Fruit fly (Drosophila melanogaster) whole organism, embryonic: ENCODE data around the gene CG9674.

Experiments
- Abd-B ChIP-seq: fragments of 200-800 bp; sonication (Bioruptor generic); optimal IDR thresholded peaks from 2 replicates; lab custom pipeline; 2018; ENCODE audit warnings: missing biosample characterization, mild to moderate bottlenecking, missing genetic modification characterization, moderate library complexity
- BEAF-32 ChIP-seq: fragments of 200-800 bp; sonication (Bioruptor generic); optimal IDR thresholded peaks from 3 replicates; lab custom pipeline; 2017; ENCODE audit warnings: missing biosample characterization, missing genetic modification characterization, mild to moderate bottlenecking, moderate library complexity, missing genetic modification reagents
- Bdp1 ChIP-seq: fragments of 200-800 bp; sonication (Bioruptor generic); optimal IDR thresholded peaks from 3 replicates; lab custom pipeline; 2016; ENCODE audit warnings: missing biosample characterization, missing genetic modification characterization
- CG10431 ChIP-seq: fragments of 200-800 bp; sonication (Bioruptor generic); optimal IDR thresholded peaks from 3 replicates; lab custom pipeline; 2018; ENCODE audit warnings: missing biosample characterization, mild to moderate bottlenecking, missing genetic modification characterization
- CG11696 ChIP-seq: fragments of 200-800 bp; sonication (Bioruptor generic); IDR thresholded peaks from 2 replicates; pipeline ENCODE4 v1.3.6; 2022; ENCODE audit warnings: missing biosample characterization, missing genetic modification characterization
- CG12391 ChIP-seq: fragments of 200-800 bp; sonication (Bioruptor generic); optimal IDR thresholded peaks from 3 replicates; lab custom pipeline; 2018; ENCODE audit warnings: missing biosample characterization, mild to moderate bottlenecking, missing genetic modification characterization, moderate library complexity
- CG13287 ChIP-seq: fragments of 200-800 bp; sonication (Bioruptor generic); IDR thresholded peaks from 2 replicates; pipeline ENCODE4 v1.3.6; 2022; ENCODE audit warnings: missing biosample characterization, missing genetic modification characterization; ENCODE audit not compliant: partially characterized antibody
- CG14710 ChIP-seq: fragments of 200-800 bp; sonication (Bioruptor generic); optimal IDR thresholded peaks from 3 replicates; lab custom pipeline; 2019; ENCODE audit warnings: missing biosample characterization, mild to moderate bottlenecking, missing genetic modification characterization, moderate library complexity
- CG14965 ChIP-seq: fragments of 200-800 bp; sonication (Bioruptor generic); optimal IDR thresholded peaks from 2 replicates; lab custom pipeline; 2016; ENCODE audit warnings: missing biosample characterization, missing genetic modification characterization, borderline replicate concordance
- CG15601 ChIP-seq: fragments of 200-800 bp; sonication (Bioruptor generic); optimal IDR thresholded peaks from 3 replicates; lab custom pipeline; 2019; ENCODE audit warnings: missing biosample characterization, mild to moderate bottlenecking, missing genetic modification characterization, moderate library complexity
- CG17359 ChIP-seq: fragments of 200-800 bp; sonication (Bioruptor generic); optimal IDR thresholded peaks from 3 replicates; lab custom pipeline; 2018; ENCODE audit warnings: missing biosample characterization, mild to moderate bottlenecking, missing genetic modification characterization, moderate library complexity
- CG18599 ChIP-seq: fragments of 200-800 bp; sonication (Bioruptor generic); optimal IDR thresholded peaks from 3 replicates; lab custom pipeline; 2017; ENCODE audit warnings: missing biosample characterization, missing genetic modification characterization, mild to moderate bottlenecking, moderate library complexity, missing genetic modification reagents
- CG2116 ChIP-seq: fragments of 200-800 bp; sonication (Bioruptor generic); optimal IDR thresholded peaks from 3 replicates; lab custom pipeline; 2018; ENCODE audit warnings: missing biosample characterization, mild to moderate bottlenecking, missing genetic modification characterization
- CG2712 ChIP-seq: fragments of 200-800 bp; optimal IDR thresholded peaks from 3 replicates; lab custom pipeline; 2019; ENCODE audit warnings: missing biosample characterization, mild to moderate bottlenecking, missing genetic modification characterization, moderate library complexity
- CG31365 ChIP-seq: fragments of 200-800 bp; sonication (Bioruptor generic); optimal IDR thresholded peaks from 2 replicates; lab custom pipeline; 2018; ENCODE audit warnings: missing biosample characterization, mild to moderate bottlenecking, missing genetic modification characterization
- CG33213 ChIP-seq: fragments of 200-800 bp; sonication (Bioruptor generic); optimal IDR thresholded peaks from 3 replicates; lab custom pipeline; 2016; ENCODE audit warnings: missing biosample characterization, missing genetic modification characterization
- CG34422 ChIP-seq: fragments of 200-800 bp; sonication (Bioruptor generic); IDR thresholded peaks from 3 replicates; pipeline ENCODE4 v1.3.6; 2022; ENCODE audit warnings: missing biosample characterization, missing genetic modification characterization
- CG3847 ChIP-seq: fragments of 200-800 bp; sonication (Bioruptor generic); IDR thresholded peaks from 2 replicates; pipeline ENCODE4 v1.3.6; 2022; ENCODE audit warnings: missing biosample characterization, missing genetic modification characterization
- CG5245 ChIP-seq: fragments of 200-800 bp; sonication (Bioruptor generic); optimal IDR thresholded peaks from 3 replicates; lab custom pipeline; 2016; ENCODE audit warnings: missing biosample characterization, missing genetic modification characterization
- CG6689 ChIP-seq: fragments of 200-800 bp; sonication (Bioruptor generic); IDR thresholded peaks from 2 replicates; pipeline ENCODE4 v1.3.6; 2022; ENCODE audit warnings: missing biosample characterization, missing genetic modification characterization
- CG6765 ChIP-seq: fragments of 200-800 bp; sonication (Bioruptor generic); optimal IDR thresholded peaks from 3 replicates; lab custom pipeline; 2017; ENCODE audit warnings: missing biosample characterization, mild to moderate bottlenecking, missing genetic modification characterization
- D19A ChIP-seq: fragments of 200-800 bp; optimal IDR thresholded peaks from 3 replicates; lab custom pipeline; 2019; ENCODE audit warnings: missing biosample characterization, mild to moderate bottlenecking, missing genetic modification characterization, moderate library complexity
- Dll ChIP-seq: fragments of 200-800 bp; sonication (Bioruptor generic); IDR thresholded peaks from 4 replicates; pipeline ENCODE4 v1.3.6; 2022; ENCODE audit warnings: missing biosample characterization, missing genetic modification characterization; ENCODE audit not compliant: partially characterized antibody
- Gug ChIP-seq: fragments of 200-800 bp; sonication (Bioruptor generic); IDR thresholded peaks from 4 replicates; pipeline ENCODE4 v1.3.6; 2022; ENCODE audit warnings: missing biosample characterization, missing genetic modification characterization
- HLHmδ ChIP-seq: fragments of 200-800 bp; sonication (Bioruptor generic); optimal IDR thresholded peaks from 2 replicates; lab custom pipeline; 2018; ENCODE audit warnings: missing biosample characterization, mild to moderate bottlenecking, missing genetic modification characterization, moderate library complexity
- MBD-R2 ChIP-seq: fragments of 200-800 bp; sonication (Bioruptor generic); IDR thresholded peaks from 2 replicates; pipeline ENCODE4 v1.3.6; 2022; ENCODE audit warnings: missing biosample characterization, missing genetic modification characterization
- Oli ChIP-seq: fragments of 200-800 bp; sonication (Bioruptor generic); optimal IDR thresholded peaks from 2 replicates; lab custom pipeline; 2018; ENCODE audit warnings: missing biosample characterization, mild to moderate bottlenecking, missing genetic modification characterization, moderate library complexity
- amos ChIP-seq: fragments of 200-800 bp; sonication (Bioruptor generic); IDR thresholded peaks from 2 replicates; pipeline ENCODE4 v1.3.6; 2022; ENCODE audit warnings: missing biosample characterization, missing genetic modification characterization; ENCODE audit not compliant: partially characterized antibody
- bigmax ChIP-seq: fragments of 200-800 bp; sonication (Bioruptor generic); optimal IDR thresholded peaks from 2 replicates; lab custom pipeline; 2018; ENCODE audit warnings: missing biosample characterization, mild to moderate bottlenecking, missing genetic modification characterization
- chinmo ChIP-seq: fragments of 200-800 bp; sonication (Bioruptor generic); IDR thresholded peaks from 4 replicates; pipeline ENCODE4 v1.3.6; 2022; ENCODE audit warnings: missing biosample characterization, missing genetic modification characterization; ENCODE audit not compliant: partially characterized antibody
- gfzf ChIP-seq: fragments of 200-800 bp; sonication (Bioruptor generic); optimal IDR thresholded peaks from 2 replicates; lab custom pipeline; 2016; ENCODE audit warnings: missing biosample characterization, mild to moderate bottlenecking, missing genetic modification characterization, moderate library complexity
- gt ChIP-seq: fragments of 200-800 bp; sonication (Bioruptor generic); IDR thresholded peaks from 2 replicates; pipeline ENCODE4 v1.3.6; 2022; ENCODE audit warnings: missing biosample characterization, missing genetic modification characterization
- her ChIP-seq: fragments of 200-800 bp; sonication (Bioruptor generic); optimal IDR thresholded peaks from 2 replicates; lab custom pipeline; 2016; ENCODE audit warnings: missing biosample characterization, missing genetic modification characterization
- insv ChIP-seq, 2 experiments: fragments of 200-800 bp; sonication (Bioruptor generic); optimal IDR thresholded peaks; 3 replicates each; lab custom pipeline; 2016 to 2018; ENCODE audit warnings: missing biosample characterization in 2 of 2, missing genetic modification characterization in 2 of 2
- phol ChIP-seq: fragments of 200-800 bp; sonication (Bioruptor generic); optimal IDR thresholded peaks from 3 replicates; lab custom pipeline; 2018; ENCODE audit warnings: missing biosample characterization, mild to moderate bottlenecking, missing genetic modification characterization, moderate library complexity
- pzg ChIP-seq: fragments of 200-800 bp; sonication (Bioruptor generic); optimal IDR thresholded peaks from 3 replicates; lab custom pipeline; 2018; ENCODE audit warnings: missing biosample characterization, mild to moderate bottlenecking, missing genetic modification characterization, moderate library complexity
- sens ChIP-seq: fragments of 200-800 bp; sonication (Bioruptor generic); peaks from one replicate; lab custom pipeline; 2016; ENCODE audit warnings: missing biosample characterization, missing genetic modification characterization
- slbo ChIP-seq: fragments of 200-800 bp; sonication (Bioruptor generic); IDR thresholded peaks from 2 replicates; pipeline ENCODE4 v1.3.6; 2022; ENCODE audit warnings: missing biosample characterization, missing genetic modification characterization
- sob ChIP-seq: fragments of 200-800 bp; sonication (Bioruptor generic); IDR thresholded peaks from 2 replicates; pipeline ENCODE4 v1.3.6; 2022; ENCODE audit warnings: missing biosample characterization, missing genetic modification characterization
- trem ChIP-seq: fragments of 200-800 bp; optimal IDR thresholded peaks from 3 replicates; lab custom pipeline; 2019; ENCODE audit warnings: missing biosample characterization, mild to moderate bottlenecking, missing genetic modification characterization, moderate library complexity
- vvl ChIP-seq: fragments of 200-800 bp; sonication (Bioruptor generic); IDR thresholded peaks from 2 replicates; pipeline ENCODE4 v1.3.6; 2022; ENCODE audit warnings: missing biosample characterization, missing genetic modification characterization

CG9674 gene

dm6 chr3L:16786728-16787127 is 20.8 kb downstream of the CG9674 start, which contains the start of gene eIF3e (continued):
- TF ChIP-seq D19A (tag; lab: Kevin White, UChicago) = no peak
- no peak for TF ChIP-seq CG5245 (GFP tag; lab: Kevin White, UChicago)
- no peak for TF ChIP-seq Gug (GFP tag; lab: Robert Waterston, UW)
- no peak for TF ChIP-seq Bdp1
- TF ChIP-seq amos (GFP tag; lab: Robert Waterston, UW) = peak; percentile 22; the same call in 1 of the 2 replicates
- TF ChIP-seq CG15601 (tag; lab: Kevin White, UChicago) = no peak
- TF ChIP-seq CG33213 (GFP tag; lab: Kevin White, UChicago) = no peak
- TF ChIP-seq slbo (GFP tag; lab: Robert Waterston, UW) = no peak
- TF ChIP-seq sens (GFP tag; lab: Kevin White, UChicago) = peak; percentile 72
- TF ChIP-seq CG6689 (GFP tag; lab: Robert Waterston, UW) = peak; percentile 23; the same call in 1 of the 2 replicates
- TF ChIP-seq sob (GFP tag; lab: Robert Waterston, UW) = 0 out of 2 replicates have a peak, but pooled peaks have one; percentile 8
- no peak for TF ChIP-seq CG11696 (GFP tag; lab: Robert Waterston, UW)
- no peak for TF ChIP-seq CG10431 (GFP tag; lab: Kevin White, UChicago)
- TF ChIP-seq Dll = peak; percentile 54; the same call in 1 of the 4 replicates
- peak; percentile 57; the same call in 1 of the 2 replicates for TF ChIP-seq CG3847 (GFP tag; lab: Robert Waterston, UW)
- no peak for TF ChIP-seq CG2712 (tag; lab: Kevin White, UChicago)
- peak; percentile 50 for TF ChIP-seq pzg (GFP tag; lab: Kevin White, UChicago)
- peak; percentile 40 for TF ChIP-seq CG14710
- no peak for TF ChIP-seq vvl (GFP tag; lab: Robert Waterston, UW)
- TF ChIP-seq CG13287 = peak; percentile 46; the same call in 1 of the 2 replicates
- TF ChIP-seq phol (tag; lab: Kevin White, UChicago) = peak; percentile 77
- TF ChIP-seq gt (GFP tag; lab: Robert Waterston, UW) = no peak
- peak; percentile 86 for TF ChIP-seq bigmax (GFP tag; lab: Kevin White, UChicago)
- TF ChIP-seq gfzf (GFP tag; lab: Kevin White, UChicago) = peak; percentile 81
- no peak for TF ChIP-seq chinmo (GFP tag; lab: Robert Waterston, UW)
- no peak for TF ChIP-seq HLHmδ (GFP tag; lab: Kevin White, UChicago)
- no peak for TF ChIP-seq CG31365 (tag; lab: Kevin White, UChicago)
- TF ChIP-seq insv (GFP tag; optimal IDR thresholded peaks at IDR 0.05; lab: Kevin White, UChicago) = no peak
- peak; percentile 2 for TF ChIP-seq CG12391 (tag; lab: Kevin White, UChicago)
- no peak for TF ChIP-seq CG18599 (GFP tag; lab: Kevin White, UChicago)
- no peak for TF ChIP-seq CG34422 (GFP tag; lab: Robert Waterston, UW)
- peak; percentile 22 for TF ChIP-seq CG2116 (GFP tag; lab: Kevin White, UChicago)
- TF ChIP-seq CG17359 (tag; lab: Kevin White, UChicago) = no peak
- peak; percentile 50 for TF ChIP-seq trem (tag; lab: Kevin White, UChicago)
- TF ChIP-seq CG14965 (GFP tag; lab: Kevin White, UChicago) = no peak
- TF ChIP-seq Abd-B (GFP tag; lab: Kevin White, UChicago) = no peak
- peak; percentile 65 for TF ChIP-seq MBD-R2
- TF ChIP-seq Oli (tag; lab: Kevin White, UChicago) = no peak
- TF ChIP-seq her (GFP tag; lab: Kevin White, UChicago) = no peak
- TF ChIP-seq BEAF-32 = peak; percentile 28
- no peak for TF ChIP-seq CG6765 (GFP tag; lab: Kevin White, UChicago)
